Worm (Caenorhabditis elegans): ENCODE measurements around the gene shl-1.

- TF ChIP-seq ceh-13 (GFP tag; optimal IDR thresholded peaks at IDR 0.05) (no peak), hnd-1 (tag; optimal IDR thresholded peaks at IDR 0.05) (no peak), scrt-1 (GFP tag; IDR thresholded peaks at IDR 0.05) (no peak), tbx-11 (GFP tag; IDR thresholded peaks at IDR 0.05) (no peak), ama-1 (optimal IDR thresholded peaks at IDR 0.05) (no peak), hmbx-1 (tag; optimal IDR thresholded peaks at IDR 0.05) (no peak), pes-1 (GFP tag; IDR thresholded peaks at IDR 0.05) (no peak), tbx-37 (GFP tag; conservative IDR thresholded peaks at IDR 0.05) (no peak)
These were observed 19.5 kb upstream of the shl-1 start for ce11 chrIV:6403399-6403798.
